Fruit fly (Drosophila melanogaster) whole organism, embryonic: ENCODE data around the gene CG4364.

Source experiments
- ATbp ChIP-seq: fragments of 200-800 bp; sonication (Bioruptor generic); optimal IDR thresholded peaks from 2 replicates; lab custom pipeline; 2017; ENCODE audit warnings: missing biosample characterization, mild to moderate bottlenecking, missing genetic modification characterization, missing genetic modification reagents
- Asciz ChIP-seq: fragments of 200-800 bp; sonication (Bioruptor generic); optimal IDR thresholded peaks from 2 replicates; lab custom pipeline; 2017; ENCODE audit warnings: missing biosample characterization, mild to moderate bottlenecking, missing genetic modification characterization, missing genetic modification reagents
- CG10462 ChIP-seq: fragments of 200-800 bp; sonication (Bioruptor generic); optimal IDR thresholded peaks from 2 replicates; lab custom pipeline; 2016; ENCODE audit warnings: missing biosample characterization, missing genetic modification characterization
- CG10959 ChIP-seq: fragments of 200-800 bp; sonication (Bioruptor generic); IDR thresholded peaks from 2 replicates; pipeline ENCODE4 v1.3.6; 2022; ENCODE audit warnings: missing biosample characterization, missing genetic modification characterization
- CG11247 ChIP-seq: fragments of 200-800 bp; sonication (Bioruptor generic); IDR thresholded peaks from 2 replicates; pipeline ENCODE4 v1.3.6; 2022; ENCODE audit warnings: missing biosample characterization, missing genetic modification characterization
- CG13296 ChIP-seq: fragments of 200-800 bp; sonication (Bioruptor generic); optimal IDR thresholded peaks from 3 replicates; lab custom pipeline; 2018; ENCODE audit warnings: missing biosample characterization, mild to moderate bottlenecking, missing genetic modification characterization
- CG14710 ChIP-seq: fragments of 200-800 bp; sonication (Bioruptor generic); optimal IDR thresholded peaks from 3 replicates; lab custom pipeline; 2019; ENCODE audit warnings: missing biosample characterization, mild to moderate bottlenecking, missing genetic modification characterization, moderate library complexity
- CG1647 ChIP-seq: fragments of 200-800 bp; sonication (Bioruptor generic); optimal IDR thresholded peaks from 3 replicates; lab custom pipeline; 2016; ENCODE audit warnings: missing biosample characterization, missing genetic modification characterization
- CG17328 ChIP-seq: fragments of 200-800 bp; sonication (Bioruptor generic); IDR thresholded peaks from 2 replicates; pipeline ENCODE4 v1.3.6; 2022; ENCODE audit warnings: missing biosample characterization, missing genetic modification characterization
- CG18262 ChIP-seq: fragments of 200-800 bp; optimal IDR thresholded peaks from 3 replicates; lab custom pipeline; 2019; ENCODE audit warnings: missing biosample characterization, mild to moderate bottlenecking, missing genetic modification characterization, moderate library complexity
- CG2875 ChIP-seq: fragments of 200-800 bp; sonication (Bioruptor generic); optimal IDR thresholded peaks from 2 replicates; lab custom pipeline; 2017; ENCODE audit warnings: missing biosample characterization, mild to moderate bottlenecking, missing genetic modification characterization, missing genetic modification reagents
- CG32767 ChIP-seq: fragments of 200-800 bp; sonication (Bioruptor generic); IDR thresholded peaks from 2 replicates; pipeline ENCODE4 v1.3.6; 2022; ENCODE audit warnings: missing biosample characterization, missing genetic modification characterization
- CG3847 ChIP-seq: fragments of 200-800 bp; sonication (Bioruptor generic); IDR thresholded peaks from 2 replicates; pipeline ENCODE4 v1.3.6; 2022; ENCODE audit warnings: missing biosample characterization, missing genetic modification characterization
- CG5953 ChIP-seq: fragments of 200-800 bp; sonication (Bioruptor generic); IDR thresholded peaks from 2 replicates; pipeline ENCODE4 v1.3.6; 2022; ENCODE audit warnings: missing biosample characterization, missing genetic modification characterization
- CG7839 ChIP-seq: fragments of 200-800 bp; sonication (Bioruptor generic); optimal IDR thresholded peaks from 3 replicates; lab custom pipeline; 2018; ENCODE audit warnings: missing biosample characterization, mild to moderate bottlenecking, missing genetic modification characterization, moderate library complexity
- CG8359 ChIP-seq: fragments of 200-800 bp; sonication (Bioruptor generic); optimal IDR thresholded peaks from 2 replicates; lab custom pipeline; 2017; ENCODE audit warnings: missing biosample characterization, mild to moderate bottlenecking, missing genetic modification characterization, borderline replicate concordance
- CG8478 ChIP-seq: fragments of >200 bp; optimal IDR thresholded peaks from 2 replicates; lab custom pipeline; 2018
- CG9215 ChIP-seq: fragments of 200-800 bp; sonication (Bioruptor generic); IDR thresholded peaks from 2 replicates; pipeline ENCODE4 v1.3.6; 2022; ENCODE audit warnings: missing biosample characterization, missing genetic modification characterization
- CG9609 ChIP-seq: fragments of 200-800 bp; sonication (Bioruptor generic); optimal IDR thresholded peaks from 3 replicates; lab custom pipeline; 2016; ENCODE audit warnings: missing biosample characterization, missing genetic modification characterization
- CoRest ChIP-seq: fragments of 200-800 bp; sonication (Bioruptor generic); optimal IDR thresholded peaks from 3 replicates; lab custom pipeline; 2018; ENCODE audit warnings: missing biosample characterization, mild to moderate bottlenecking, missing genetic modification characterization, moderate library complexity
- D ChIP-seq, 2 experiments: fragments of 200-800 bp in 1 of 2; fragments of >200 bp in 1 of 2; sonication (Bioruptor generic) in 1 of 2; optimal IDR thresholded peaks; 2 replicates in 1 of 2; 3 replicates in 1 of 2; lab custom pipeline; 2017; ENCODE audit warnings: mild to moderate bottlenecking in 1 of 2, missing biosample characterization in 1 of 2, missing genetic modification characterization in 1 of 2, missing genetic modification reagents in 1 of 2
- D19A ChIP-seq: fragments of 200-800 bp; optimal IDR thresholded peaks from 3 replicates; lab custom pipeline; 2019; ENCODE audit warnings: missing biosample characterization, mild to moderate bottlenecking, missing genetic modification characterization, moderate library complexity
- Drgx ChIP-seq: fragments of 200-800 bp; sonication (Bioruptor generic); IDR thresholded peaks from 2 replicates; pipeline ENCODE4 v1.3.6; 2022; ENCODE audit warnings: missing biosample characterization, missing genetic modification characterization
- HmgZ ChIP-seq: fragments of 200-800 bp; sonication (Bioruptor generic); optimal IDR thresholded peaks from 2 replicates; lab custom pipeline; 2018; ENCODE audit warnings: missing biosample characterization, mild to moderate bottlenecking, missing genetic modification characterization
- Mes4 ChIP-seq: fragments of 200-800 bp; sonication (Bioruptor generic); optimal IDR thresholded peaks from 2 replicates; lab custom pipeline; 2016; ENCODE audit warnings: missing biosample characterization, missing genetic modification characterization
- NC2β ChIP-seq: fragments of 200-800 bp; sonication (Bioruptor generic); optimal IDR thresholded peaks from 2 replicates; lab custom pipeline; 2016; ENCODE audit warnings: missing biosample characterization, missing genetic modification characterization
- Nf-YB ChIP-seq: fragments of 200-800 bp; sonication (Bioruptor generic); optimal IDR thresholded peaks from 3 replicates; lab custom pipeline; 2019; ENCODE audit warnings: missing biosample characterization, mild to moderate bottlenecking, missing genetic modification characterization, moderate library complexity
- NfI ChIP-seq: fragments of 200-800 bp; sonication (Bioruptor generic); optimal IDR thresholded peaks from 3 replicates; lab custom pipeline; 2018; ENCODE audit warnings: missing biosample characterization, mild to moderate bottlenecking, missing genetic modification characterization, moderate library complexity
- PHDP ChIP-seq: fragments of 200-800 bp; sonication (Bioruptor generic); optimal IDR thresholded peaks from 3 replicates; lab custom pipeline; 2018; ENCODE audit warnings: missing biosample characterization, mild to moderate bottlenecking, missing genetic modification characterization, moderate library complexity
- Tbp ChIP-seq: fragments of >200 bp; optimal IDR thresholded peaks from 2 replicates; lab custom pipeline; 2018; ENCODE audit warnings: missing biosample characterization, missing genetic modification characterization
- Xbp1 ChIP-seq: fragments of 200-800 bp; sonication (Bioruptor generic); optimal IDR thresholded peaks from 3 replicates; lab custom pipeline; 2016; ENCODE audit warnings: missing biosample characterization, mild to moderate bottlenecking, missing genetic modification characterization
- bigmax ChIP-seq: fragments of 200-800 bp; sonication (Bioruptor generic); optimal IDR thresholded peaks from 2 replicates; lab custom pipeline; 2018; ENCODE audit warnings: missing biosample characterization, mild to moderate bottlenecking, missing genetic modification characterization
- btn ChIP-seq: fragments of 200-800 bp; sonication (Bioruptor generic); optimal IDR thresholded peaks from 2 replicates; lab custom pipeline; 2016; ENCODE audit warnings: missing biosample characterization, missing genetic modification characterization
- chm ChIP-seq: fragments of 200-800 bp; sonication (Bioruptor generic); IDR thresholded peaks from 2 replicates; pipeline ENCODE4 v1.3.6; 2022; ENCODE audit warnings: missing biosample characterization, missing genetic modification characterization
- dmrt11E ChIP-seq: fragments of 200-800 bp; sonication (Bioruptor generic); optimal IDR thresholded peaks from 3 replicates; lab custom pipeline; 2018; ENCODE audit warnings: missing biosample characterization, mild to moderate bottlenecking, missing genetic modification characterization, moderate library complexity
- emc ChIP-seq: fragments of 200-800 bp; sonication (Bioruptor generic); optimal IDR thresholded peaks from 2 replicates; lab custom pipeline; 2016; ENCODE audit warnings: missing biosample characterization, missing genetic modification characterization
- ems ChIP-seq: fragments of 200-800 bp; sonication (Bioruptor generic); optimal IDR thresholded peaks from 3 replicates; lab custom pipeline; 2016; ENCODE audit warnings: missing biosample characterization, missing genetic modification characterization
- en ChIP-seq: fragments of 200-800 bp; sonication (Bioruptor generic); optimal IDR thresholded peaks from 2 replicates; lab custom pipeline; 2016; ENCODE audit warnings: missing biosample characterization, missing genetic modification characterization
- fd96Cb ChIP-seq: fragments of 200-800 bp; sonication (Bioruptor generic); optimal IDR thresholded peaks from 2 replicates; lab custom pipeline; 2018; ENCODE audit warnings: missing biosample characterization, mild to moderate bottlenecking, missing genetic modification characterization, moderate library complexity
- gem ChIP-seq: fragments of 200-800 bp; sonication (Bioruptor generic); optimal IDR thresholded peaks from 2 replicates; lab custom pipeline; 2019; ENCODE audit warnings: missing biosample characterization, mild to moderate bottlenecking, missing genetic modification characterization, moderate library complexity
- jigr1 ChIP-seq: fragments of 200-800 bp; sonication (Bioruptor generic); IDR thresholded peaks from 3 replicates; pipeline ENCODE4 v1.3.6; 2022; ENCODE audit warnings: missing biosample characterization, missing genetic modification characterization
- kah ChIP-seq: fragments of 200-800 bp; sonication (Bioruptor generic); optimal IDR thresholded peaks from 2 replicates; lab custom pipeline; 2018; ENCODE audit warnings: missing biosample characterization, mild to moderate bottlenecking, missing genetic modification characterization
- pita ChIP-seq: fragments of 200-800 bp; sonication (Bioruptor generic); optimal IDR thresholded peaks from 2 replicates; lab custom pipeline; 2017; ENCODE audit warnings: missing biosample characterization, mild to moderate bottlenecking, missing genetic modification characterization
- pnt ChIP-seq: fragments of 200-800 bp; sonication (Bioruptor generic); optimal IDR thresholded peaks from 3 replicates; lab custom pipeline; 2016; ENCODE audit warnings: missing biosample characterization, missing genetic modification characterization
- pzg ChIP-seq: fragments of 200-800 bp; sonication (Bioruptor generic); optimal IDR thresholded peaks from 3 replicates; lab custom pipeline; 2018; ENCODE audit warnings: missing biosample characterization, mild to moderate bottlenecking, missing genetic modification characterization, moderate library complexity
- ranshi ChIP-seq: fragments of 200-800 bp; sonication (Bioruptor generic); IDR thresholded peaks from 2 replicates; pipeline ENCODE4 v1.3.6; 2022; ENCODE audit warnings: missing biosample characterization, missing genetic modification characterization
- salm ChIP-seq: fragments of 200-800 bp; sonication (Bioruptor generic); optimal IDR thresholded peaks from 2 replicates; lab custom pipeline; 2018; ENCODE audit warnings: missing biosample characterization, mild to moderate bottlenecking, missing genetic modification characterization
- tgo ChIP-seq: fragments of 200-800 bp; sonication (Bioruptor generic); IDR thresholded peaks from 3 replicates; pipeline ENCODE4 v1.3.6; 2022; ENCODE audit warnings: missing biosample characterization, missing genetic modification characterization
- unc-4 ChIP-seq: fragments of 200-800 bp; sonication (Bioruptor generic); IDR thresholded peaks from 2 replicates; pipeline ENCODE4 v1.3.6; 2022; ENCODE audit warnings: missing biosample characterization, missing genetic modification characterization; ENCODE audit not compliant: partially characterized antibody
- z ChIP-seq: fragments of 200-800 bp; sonication (Bioruptor generic); IDR thresholded peaks from 3 replicates; pipeline ENCODE4 v1.3.6; 2022; ENCODE audit warnings: missing biosample characterization, missing genetic modification characterization

The CG4364 gene

DNA sequence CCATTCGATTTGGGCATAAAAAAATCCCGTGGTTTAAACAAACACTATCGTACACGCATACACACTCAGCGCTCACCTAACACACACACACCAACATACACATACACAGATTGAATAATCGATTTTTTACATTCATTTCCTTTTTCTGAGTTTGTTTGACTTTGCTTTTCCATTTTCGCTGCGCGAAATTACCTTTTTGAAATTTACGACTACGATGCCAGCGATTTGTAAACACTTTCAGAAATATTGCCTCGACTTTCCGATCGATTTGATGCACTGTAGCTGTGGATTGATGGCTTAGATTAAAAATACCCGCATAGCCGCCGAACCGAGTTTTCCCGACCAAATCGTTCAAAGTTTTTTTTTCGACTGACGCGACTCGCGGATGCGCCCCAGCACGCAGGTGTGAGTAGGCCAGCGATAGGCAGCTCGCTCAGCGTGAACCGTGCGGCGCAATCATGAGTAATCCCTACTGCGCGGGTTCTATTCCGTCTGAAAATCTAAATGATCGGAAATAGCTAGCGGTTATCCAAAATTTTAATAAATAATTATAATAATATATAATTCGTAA lies 12.1 kb downstream of the CG4364 start, which contains the start of gene Pka-C1 (continued):
- TF ChIP-seq chm (GFP tag; lab: Robert Waterston, UW) (peak; percentile 85), Nf-YB (GFP tag; lab: Kevin White, UChicago) (no peak), tgo (GFP tag; lab: Robert Waterston, UW) (no peak), jigr1 (GFP tag; lab: Robert Waterston, UW) (no peak), kah (GFP tag; lab: Kevin White, UChicago) (no peak), z (GFP tag; lab: Robert Waterston, UW) (no peak), CG8359 (GFP tag; lab: Kevin White, UChicago) (no peak), NfI (GFP tag; lab: Kevin White, UChicago) (peak; percentile 38), CG9215 (GFP tag; lab: Robert Waterston, UW) (peak; percentile 41; the same call in 1 of the 2 replicates), Asciz (GFP tag; lab: Kevin White, UChicago) (no peak), btn (GFP tag; lab: Kevin White, UChicago) (no peak), emc (GFP tag; lab: Kevin White, UChicago) (no peak), CG5953 (GFP tag; lab: Robert Waterston, UW) (no peak), en (no peak), fd96Cb (tag; lab: Kevin White, UChicago) (no peak), Mes4 (GFP tag; lab: Kevin White, UChicago) (no peak), Tbp (no peak), D19A (tag; lab: Kevin White, UChicago) (peak; percentile 19), CG11247 (peak; percentile 54), D (optimal IDR thresholded peaks at IDR 0.05; lab: Kevin White, UChicago) (no peak), D (GFP tag; optimal IDR thresholded peaks at IDR 0.05; lab: Kevin White, UChicago) (no peak), CG9609 (no peak), CG32767 (GFP tag; lab: Robert Waterston, UW) (0 out of 2 replicates have a peak, but pooled peaks have one; percentile 23), gem (tag; lab: Kevin White, UChicago) (peak; percentile 25), CG10959 (GFP tag; lab: Robert Waterston, UW) (no peak), CG17328 (GFP tag; lab: Robert Waterston, UW) (no peak), pita (GFP tag; lab: Kevin White, UChicago) (no peak), CG7839 (tag; lab: Kevin White, UChicago) (peak; percentile 11), NC2β (GFP tag; lab: Kevin White, UChicago) (no peak), ems (GFP tag; lab: Kevin White, UChicago) (no peak), HmgZ (tag; lab: Kevin White, UChicago) (peak; percentile 34), pzg (peak; percentile 83), unc-4 (GFP tag; lab: Robert Waterston, UW) (no peak), CG18262 (tag; lab: Kevin White, UChicago) (no peak), PHDP (no peak), CG8478 (peak; percentile 93), CG13296 (GFP tag; lab: Kevin White, UChicago) (peak; percentile 70), CoRest (peak; percentile 58), salm (tag; lab: Kevin White, UChicago) (no peak), CG1647 (GFP tag; lab: Kevin White, UChicago) (no peak), CG14710 (peak; percentile 66), bigmax (GFP tag; lab: Kevin White, UChicago) (no peak), CG3847 (GFP tag; lab: Robert Waterston, UW) (peak; percentile 72), Drgx (GFP tag; lab: Robert Waterston, UW) (0 out of 2 replicates have a peak, but pooled peaks have one; percentile 18), dmrt11E (tag; lab: Kevin White, UChicago) (peak; percentile 24), ATbp (peak; percentile 52), CG10462 (no peak), pnt (GFP tag; lab: Kevin White, UChicago) (no peak), CG2875 (GFP tag; lab: Kevin White, UChicago) (no peak), ranshi (GFP tag; lab: Robert Waterston, UW) (peak; percentile 57; the same call in 1 of the 2 replicates), Xbp1 (GFP tag; lab: Kevin White, UChicago) (no peak)
